Worm (Caenorhabditis elegans) whole organism, early embryonic: Measurements from ENCODE around the gene srh-130.

ENCODE experiments used
- B0310.2 ChIP-seq: sonication (generic microtip); optimal IDR thresholded peaks from 2 replicates; lab custom pipeline; 2016; ENCODE audit warnings: mild to moderate bottlenecking, missing genetic modification characterization, missing compliant biosample characterization
- F13C5.2 ChIP-seq: sonication (generic microtip); optimal IDR thresholded peaks from 2 replicates; lab custom pipeline; 2017; ENCODE audit warnings: mild to moderate bottlenecking, missing genetic modification characterization, inconsistent platforms, missing compliant biosample characterization
- aly-1 ChIP-seq: sonication (generic microtip); optimal IDR thresholded peaks from 2 replicates; lab custom pipeline; 2016; ENCODE audit warnings: missing genetic modification characterization, missing compliant biosample characterization
- ama-1 ChIP-seq: fragments of 150-350 bp; optimal IDR thresholded peaks from 2 replicates; lab custom pipeline; 2014
- ceh-13 ChIP-seq: fragments of 200-800 bp; sonication (Bioruptor generic); optimal IDR thresholded peaks from 2 replicates; lab custom pipeline; 2018; ENCODE audit warnings: mild to moderate bottlenecking, missing genetic modification characterization, missing compliant biosample characterization
- ceh-36 ChIP-seq: sonication (generic microtip); optimal IDR thresholded peaks from 2 replicates; lab custom pipeline; 2016; ENCODE audit warnings: missing genetic modification characterization, inconsistent platforms, missing compliant biosample characterization
- ets-7 ChIP-seq: sonication (generic microtip); optimal IDR thresholded peaks from 2 replicates; lab custom pipeline; 2016; ENCODE audit warnings: missing genotype, missing genetic modification characterization, missing compliant biosample characterization
- flt-1 ChIP-seq: fragments of 200-800 bp; sonication (Bioruptor generic); IDR thresholded peaks from 2 replicates; pipeline ENCODE4 v1.3.6; 2022; ENCODE audit warnings: missing genetic modification characterization, missing compliant biosample characterization
- hmbx-1 ChIP-seq: sonication (generic microtip); optimal IDR thresholded peaks from 2 replicates; lab custom pipeline; 2016; ENCODE audit warnings: mild to moderate bottlenecking, missing genetic modification characterization, missing compliant biosample characterization
- hmg-4 ChIP-seq: fragments of 200-800 bp; sonication (Bioruptor generic); optimal IDR thresholded peaks from 2 replicates; lab custom pipeline; 2018; ENCODE audit warnings: mild to moderate bottlenecking, missing genetic modification characterization, missing compliant biosample characterization
- hnd-1 ChIP-seq: sonication (generic microtip); optimal IDR thresholded peaks from 2 replicates; lab custom pipeline; 2016; ENCODE audit warnings: missing genetic modification characterization, missing compliant biosample characterization
- pes-1 ChIP-seq: fragments of 200-800 bp; sonication (Bioruptor generic); IDR thresholded peaks from 2 replicates; pipeline ENCODE4 v1.3.6; 2022; ENCODE audit warnings: missing genetic modification reagents, missing genetic modification characterization, missing compliant biosample characterization
- scrt-1 ChIP-seq: fragments of 200-800 bp; sonication (Bioruptor generic); IDR thresholded peaks from 2 replicates; pipeline ENCODE4 v1.3.6; 2022; ENCODE audit warnings: missing genetic modification characterization, missing compliant biosample characterization
- sea-1 ChIP-seq: fragments of 200-800 bp; sonication (Bioruptor generic); conservative IDR thresholded peaks from 2 replicates; pipeline ENCODE4 v1.3.6; 2022; ENCODE audit warnings: missing genetic modification characterization, missing compliant biosample characterization
- tbx-11 ChIP-seq: fragments of 200-800 bp; sonication (Bioruptor generic); IDR thresholded peaks from 2 replicates; pipeline ENCODE4 v1.3.6; 2022; ENCODE audit warnings: missing genetic modification characterization, missing compliant biosample characterization
- tbx-37 ChIP-seq: fragments of 200-800 bp; sonication (Bioruptor generic); conservative IDR thresholded peaks from 2 replicates; pipeline ENCODE4 v1.3.6; 2022; ENCODE audit warnings: missing genetic modification reagents, missing genetic modification characterization, missing compliant biosample characterization
- tra-4 ChIP-seq: sonication (generic microtip); optimal IDR thresholded peaks from 2 replicates; lab custom pipeline; 2017; ENCODE audit warnings: missing genetic modification characterization, missing compliant biosample characterization

Gene srh-130

DNA sequence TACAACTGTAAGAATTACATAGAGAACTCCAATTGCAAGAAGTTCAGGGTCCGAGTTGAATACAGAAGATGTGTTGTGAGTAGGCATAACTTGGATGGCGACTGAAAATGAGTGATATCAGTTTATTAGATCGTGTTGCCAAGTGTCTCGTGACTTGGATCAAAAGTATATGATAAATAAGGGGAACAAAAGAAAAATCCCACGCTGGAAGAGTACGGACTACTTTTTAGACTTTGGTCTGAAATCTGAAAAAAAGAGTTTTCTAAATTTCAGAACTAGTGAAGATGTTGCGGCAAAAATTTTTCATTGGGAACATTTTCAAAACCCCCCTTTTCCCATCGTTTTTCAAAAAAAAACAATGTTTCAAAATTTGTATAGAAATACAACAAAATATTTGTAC is 18.6 kb downstream of the srh-130 start, which contains the start of gene srt-64:
TSS of gene srt-64 (minus strand) at position 101 of the 400 bp plus-strand sequence.
- no peak for TF ChIP-seq tra-4 (tag; lab: Kevin White, UChicago)
- TF ChIP-seq sea-1, result no peak

DNA sequence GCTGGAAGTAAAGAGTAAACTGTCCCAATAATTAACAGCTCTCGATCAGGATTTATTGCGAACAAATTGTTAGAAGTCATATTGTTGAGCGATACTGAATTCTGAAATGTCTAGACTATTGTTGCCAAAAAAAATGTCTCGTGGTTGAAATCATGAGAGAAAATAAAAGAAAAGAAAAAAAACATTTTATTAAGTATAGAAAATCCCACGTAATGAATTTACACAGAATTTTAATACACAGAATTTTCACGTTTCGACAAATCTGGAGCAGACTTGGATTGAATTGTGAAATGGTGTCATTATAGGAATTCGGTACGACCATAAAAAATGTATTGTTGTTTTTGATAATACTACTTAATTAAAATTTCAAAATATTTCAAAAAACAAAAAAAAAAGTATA is 21.9 kb downstream of the srh-130 start, which contains the start of gene srt-65:
TSS of gene srt-65 (minus strand) at position 101 of the 400 bp plus-strand sequence.
- TF ChIP-seq tra-4 (tag; lab: Kevin White, UChicago) (no peak), ceh-36 (tag; lab: Kevin White, UChicago) (no peak), ets-7 (tag; lab: Kevin White, UChicago) (no peak), hmbx-1 (tag; lab: Kevin White, UChicago) (no peak), tbx-11 (GFP tag; lab: Robert Waterston, UW) (no peak), F13C5.2 (tag; lab: Kevin White, UChicago) (no peak), scrt-1 (GFP tag; lab: Robert Waterston, UW) (no peak), ama-1 (lab: Kevin White, UChicago) (no peak), ceh-13 (GFP tag; lab: Kevin White, UChicago) (no peak), flt-1 (GFP tag; lab: Robert Waterston, UW) (no peak), B0310.2 (tag; lab: Kevin White, UChicago) (no peak), sea-1 (no peak), aly-1 (tag; lab: Kevin White, UChicago) (no peak), tbx-37 (GFP tag; lab: Robert Waterston, UW) (no peak), hnd-1 (tag; lab: Kevin White, UChicago) (no peak), hmg-4 (GFP tag; lab: Kevin White, UChicago) (no peak), pes-1 (GFP tag; lab: Robert Waterston, UW) (no peak)

DNA sequence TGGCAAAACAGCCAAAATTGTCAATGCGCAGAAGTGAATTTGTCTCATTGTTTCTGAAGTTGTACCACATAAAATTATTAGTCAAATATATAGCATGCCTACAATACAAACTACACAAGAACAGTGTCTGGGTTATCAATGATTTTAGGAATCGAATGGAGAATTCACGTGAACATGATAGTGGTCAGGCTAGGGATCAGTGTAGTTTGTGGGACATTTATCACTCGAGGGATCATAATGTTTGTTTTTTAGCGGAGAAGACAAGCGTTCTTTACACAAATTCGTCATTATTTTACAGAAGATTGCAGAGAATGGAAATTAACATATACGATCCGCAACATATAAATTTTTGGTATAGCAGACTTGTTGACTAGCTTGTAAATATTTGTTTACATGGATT is 26.2 kb downstream of the srh-130 start, which contains the start of gene ugt-51:
TSS of gene ugt-51 (minus strand) at position 101 of the 400 bp plus-strand sequence.
- TF ChIP-seq hmbx-1 (tag; lab: Kevin White, UChicago) (no peak), hmg-4 (GFP tag; lab: Kevin White, UChicago) (no peak), flt-1 (GFP tag; lab: Robert Waterston, UW) (no peak), ama-1 (lab: Kevin White, UChicago) (no peak), ceh-13 (GFP tag; lab: Kevin White, UChicago) (no peak), tbx-37 (GFP tag; lab: Robert Waterston, UW) (no peak), scrt-1 (GFP tag; lab: Robert Waterston, UW) (no peak), aly-1 (tag; lab: Kevin White, UChicago) (no peak), F13C5.2 (tag; lab: Kevin White, UChicago) (no peak), B0310.2 (tag; lab: Kevin White, UChicago) (no peak), tra-4 (tag; lab: Kevin White, UChicago) (no peak), sea-1 (no peak), hnd-1 (tag; lab: Kevin White, UChicago) (no peak), ceh-36 (tag; lab: Kevin White, UChicago) (no peak), pes-1 (GFP tag; lab: Robert Waterston, UW) (no peak), ets-7 (tag; lab: Kevin White, UChicago) (no peak)

DNA sequence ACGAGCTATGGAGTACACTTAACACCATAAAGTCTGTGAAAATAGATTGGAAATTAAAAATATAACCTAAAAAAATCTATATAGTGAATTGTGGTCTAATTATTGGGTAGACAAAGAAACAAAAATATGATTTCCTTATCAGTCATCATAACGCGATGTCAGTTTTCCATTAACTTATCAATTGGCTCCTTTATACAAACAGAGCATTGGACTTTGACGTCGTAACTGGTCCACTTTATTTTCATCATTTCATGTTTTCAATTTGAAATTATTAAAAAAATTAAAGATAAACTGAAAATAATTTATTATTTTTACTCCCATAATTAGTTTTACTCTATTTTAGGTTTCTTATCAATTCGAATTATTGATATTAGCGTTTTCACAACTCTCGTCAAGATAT is 27.1 kb downstream of the srh-130 start:
- no peak for TF ChIP-seq ama-1 (lab: Kevin White, UChicago)
- TF ChIP-seq ceh-13 (GFP tag; lab: Kevin White, UChicago), result no peak
- no peak for TF ChIP-seq pes-1 (GFP tag; lab: Robert Waterston, UW)
- no peak for TF ChIP-seq tbx-11 (GFP tag; lab: Robert Waterston, UW)
- no peak for TF ChIP-seq tbx-37 (GFP tag; lab: Robert Waterston, UW)
- no peak for TF ChIP-seq sea-1
- TF ChIP-seq aly-1 (tag; lab: Kevin White, UChicago), result no peak
- TF ChIP-seq hmbx-1 (tag; lab: Kevin White, UChicago), result no peak
- no peak for TF ChIP-seq flt-1 (GFP tag; lab: Robert Waterston, UW)
- no peak for TF ChIP-seq B0310.2 (tag; lab: Kevin White, UChicago)
- TF ChIP-seq F13C5.2 (tag; lab: Kevin White, UChicago), result no peak

DNA sequence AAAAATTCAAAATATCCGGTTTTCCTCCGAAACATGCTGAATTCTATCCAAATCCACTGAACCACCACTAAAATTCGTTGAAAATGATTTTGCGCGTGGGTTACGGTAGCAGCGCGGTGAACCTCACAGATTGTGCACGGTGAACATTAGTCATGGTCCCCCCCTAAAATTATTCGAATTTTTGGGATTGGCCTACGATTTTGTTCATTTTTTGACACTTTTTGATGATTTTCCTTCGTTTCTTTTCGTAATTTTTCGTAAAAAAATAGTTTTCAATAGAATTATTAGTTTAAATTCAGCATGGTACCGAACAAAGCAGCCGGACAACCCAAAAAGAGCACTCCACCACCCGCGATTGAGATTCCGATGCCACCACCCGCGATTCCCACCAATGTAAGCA is 30.6 kb downstream of the srh-130 start, which contains the start of gene C03A7.2:
TSS of gene C03A7.2 (plus strand) at position 301 of the 400 bp plus-strand sequence.
- no peak for TF ChIP-seq ceh-36 (tag; lab: Kevin White, UChicago)
- TF ChIP-seq sea-1, result no peak
- no peak for TF ChIP-seq tra-4 (tag; lab: Kevin White, UChicago)
- TF ChIP-seq hmg-4 (GFP tag; lab: Kevin White, UChicago), result no peak
- TF ChIP-seq flt-1 (GFP tag; lab: Robert Waterston, UW), result no peak
- TF ChIP-seq pes-1 (GFP tag; lab: Robert Waterston, UW), result no peak
- no peak for TF ChIP-seq ets-7 (tag; lab: Kevin White, UChicago)
- no peak for TF ChIP-seq B0310.2 (tag; lab: Kevin White, UChicago)
- no peak for TF ChIP-seq ama-1 (lab: Kevin White, UChicago)
- TF ChIP-seq scrt-1 (GFP tag; lab: Robert Waterston, UW), result no peak
- TF ChIP-seq F13C5.2 (tag; lab: Kevin White, UChicago), result no peak
- TF ChIP-seq aly-1 (tag; lab: Kevin White, UChicago), result no peak
- no peak for TF ChIP-seq tbx-37 (GFP tag; lab: Robert Waterston, UW)
- no peak for TF ChIP-seq tbx-11 (GFP tag; lab: Robert Waterston, UW)
- TF ChIP-seq hmbx-1 (tag; lab: Kevin White, UChicago), result no peak
- TF ChIP-seq ceh-13 (GFP tag; lab: Kevin White, UChicago), result no peak
- no peak for TF ChIP-seq hnd-1 (tag; lab: Kevin White, UChicago)

DNA sequence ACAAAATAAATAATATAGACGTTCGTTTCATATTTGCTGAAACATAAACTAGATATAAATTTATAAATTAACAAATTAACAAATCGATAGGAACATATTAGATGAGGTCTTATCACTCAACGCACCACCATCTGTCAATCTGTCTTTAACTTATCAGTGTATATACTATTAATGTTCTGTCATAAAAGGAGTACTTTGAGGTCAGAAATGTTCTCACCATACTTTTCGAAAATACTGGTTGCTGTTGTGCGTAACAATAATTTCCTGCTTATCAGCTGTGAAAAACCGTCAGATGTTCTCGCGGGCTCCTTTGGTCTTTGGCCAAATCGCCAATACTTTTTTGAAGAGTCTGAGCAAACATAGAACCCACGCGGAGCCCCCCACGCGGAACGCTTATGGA is 41.5 kb downstream of the srh-130 start, which contains the start of gene C03A7.13:
TSS of gene C03A7.13 (minus strand) at position 43 of the 400 bp plus-strand sequence.
- TF ChIP-seq ceh-36 (tag; lab: Kevin White, UChicago) (no peak), hmg-4 (GFP tag; lab: Kevin White, UChicago) (no peak), scrt-1 (GFP tag; lab: Robert Waterston, UW) (no peak), tra-4 (tag; lab: Kevin White, UChicago) (no peak), sea-1 (no peak)

DNA sequence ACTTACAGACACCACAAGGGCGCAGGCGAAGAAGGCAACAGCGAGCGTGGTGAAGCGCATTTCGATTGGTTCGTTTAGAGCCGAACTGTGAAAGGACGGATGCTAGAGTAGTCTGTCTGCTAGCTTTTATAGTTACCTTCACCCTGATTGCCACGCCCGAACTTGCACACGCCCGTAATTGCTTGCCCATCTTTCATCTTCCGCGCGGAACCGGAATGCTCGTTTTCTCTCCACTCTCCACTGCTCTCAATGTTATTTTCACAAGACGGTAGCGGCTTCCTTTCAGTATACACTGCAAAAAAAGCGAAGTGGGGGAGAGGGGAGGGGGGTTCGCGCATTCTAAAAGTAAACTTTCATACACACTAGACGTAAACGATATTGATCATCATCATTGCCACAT is 43.5 kb downstream of the srh-130 start, which contains the start of gene abu-8:
TSS of gene abu-8 (minus strand) at position 101 of the 400 bp plus-strand sequence.
- TF ChIP-seq hmg-4 (GFP tag; lab: Kevin White, UChicago), result no peak
- no peak for TF ChIP-seq ets-7 (tag; lab: Kevin White, UChicago)
- no peak for TF ChIP-seq ama-1 (lab: Kevin White, UChicago)
- no peak for TF ChIP-seq ceh-13 (GFP tag; lab: Kevin White, UChicago)
- TF ChIP-seq F13C5.2 (tag; lab: Kevin White, UChicago), result no peak
- TF ChIP-seq hnd-1 (tag; lab: Kevin White, UChicago), result no peak
- no peak for TF ChIP-seq tbx-11 (GFP tag; lab: Robert Waterston, UW)
- no peak for TF ChIP-seq aly-1 (tag; lab: Kevin White, UChicago)
- no peak for TF ChIP-seq hmbx-1 (tag; lab: Kevin White, UChicago)
- no peak for TF ChIP-seq scrt-1 (GFP tag; lab: Robert Waterston, UW)
- TF ChIP-seq B0310.2 (tag; lab: Kevin White, UChicago), result no peak
